Fruit fly (Drosophila melanogaster) whole organism, embryonic: Measurements from ENCODE around the gene CG3841.
A peak's percentile ranks its signal among the peaks of the same experiment; 100 is the strongest.

Experiments used
- Blimp-1 ChIP-seq: fragments of 200-800 bp; sonication (Bioruptor generic); optimal IDR thresholded peaks from 3 replicates; lab custom pipeline; 2018; ENCODE audit warnings: missing biosample characterization, missing genetic modification characterization, mild to moderate bottlenecking, moderate library complexity, missing genetic modification reagents
- BtbVII ChIP-seq: fragments of 200-800 bp; sonication (Bioruptor generic); optimal IDR thresholded peaks from 3 replicates; lab custom pipeline; 2017; ENCODE audit warnings: missing biosample characterization, mild to moderate bottlenecking, missing genetic modification characterization
- CG10209 ChIP-seq: fragments of 200-800 bp; sonication (Bioruptor generic); optimal IDR thresholded peaks from 3 replicates; lab custom pipeline; 2017; ENCODE audit warnings: missing biosample characterization, mild to moderate bottlenecking, missing genetic modification characterization, missing genetic modification reagents
- CG10267 ChIP-seq: fragments of 200-800 bp; sonication (Bioruptor generic); optimal IDR thresholded peaks from 2 replicates; lab custom pipeline; 2018; ENCODE audit warnings: missing biosample characterization, mild to moderate bottlenecking, missing genetic modification characterization, moderate library complexity
- CG10431 ChIP-seq: fragments of 200-800 bp; sonication (Bioruptor generic); optimal IDR thresholded peaks from 3 replicates; lab custom pipeline; 2018; ENCODE audit warnings: missing biosample characterization, mild to moderate bottlenecking, missing genetic modification characterization
- CG10979 ChIP-seq: fragments of 200-800 bp; sonication (Bioruptor generic); optimal IDR thresholded peaks from 2 replicates; lab custom pipeline; 2018; ENCODE audit warnings: missing biosample characterization, mild to moderate bottlenecking, missing genetic modification characterization, moderate library complexity
- CG11696 ChIP-seq: fragments of 200-800 bp; sonication (Bioruptor generic); IDR thresholded peaks from 2 replicates; pipeline ENCODE4 v1.3.6; 2022; ENCODE audit warnings: missing biosample characterization, missing genetic modification characterization
- CG12299 ChIP-seq: fragments of 200-800 bp; sonication (Bioruptor generic); optimal IDR thresholded peaks from 2 replicates; lab custom pipeline; 2018; ENCODE audit warnings: missing biosample characterization, mild to moderate bottlenecking, missing genetic modification characterization
- CG1233 ChIP-seq: fragments of 200-800 bp; sonication (Bioruptor generic); optimal IDR thresholded peaks from 4 replicates; lab custom pipeline; 2018; ENCODE audit warnings: missing biosample characterization, mild to moderate bottlenecking, missing genetic modification characterization
- CG13424 ChIP-seq: fragments of 200-800 bp; sonication (Bioruptor generic); optimal IDR thresholded peaks from 2 replicates; lab custom pipeline; 2019; ENCODE audit warnings: missing biosample characterization, mild to moderate bottlenecking, missing genetic modification characterization, moderate library complexity
- CG15514 ChIP-seq: fragments of 200-800 bp; sonication (Bioruptor generic); optimal IDR thresholded peaks from 3 replicates; lab custom pipeline; 2017; ENCODE audit warnings: missing biosample characterization, missing genetic modification characterization, mild to moderate bottlenecking, moderate library complexity, missing genetic modification reagents
- CG15696 ChIP-seq: fragments of 200-800 bp; sonication (Bioruptor generic); optimal IDR thresholded peaks from 2 replicates; lab custom pipeline; 2019; ENCODE audit warnings: missing biosample characterization, mild to moderate bottlenecking, missing genetic modification characterization, moderate library complexity
- CG17359 ChIP-seq: fragments of 200-800 bp; sonication (Bioruptor generic); optimal IDR thresholded peaks from 3 replicates; lab custom pipeline; 2018; ENCODE audit warnings: missing biosample characterization, mild to moderate bottlenecking, missing genetic modification characterization, moderate library complexity
- CG17361 ChIP-seq: fragments of 200-800 bp; sonication (Bioruptor generic); IDR thresholded peaks from 3 replicates; pipeline ENCODE4 v1.3.6; 2022; ENCODE audit warnings: missing biosample characterization, missing genetic modification characterization
- CG18262 ChIP-seq: fragments of 200-800 bp; optimal IDR thresholded peaks from 3 replicates; lab custom pipeline; 2019; ENCODE audit warnings: missing biosample characterization, mild to moderate bottlenecking, missing genetic modification characterization, moderate library complexity
- CG2120 ChIP-seq: fragments of 200-800 bp; sonication (Bioruptor generic); optimal IDR thresholded peaks from 3 replicates; lab custom pipeline; 2016; ENCODE audit warnings: missing biosample characterization, missing genetic modification characterization
- CG4360 ChIP-seq: fragments of 200-800 bp; sonication (Bioruptor generic); IDR thresholded peaks from 2 replicates; pipeline ENCODE4 v1.3.6; 2022; ENCODE audit warnings: missing biosample characterization, missing genetic modification characterization
- CG4404 ChIP-seq: fragments of 200-800 bp; sonication (Bioruptor generic); IDR thresholded peaks from 2 replicates; pipeline ENCODE4 v1.3.6; 2022; ENCODE audit warnings: missing biosample characterization, missing genetic modification characterization
- CG8290 ChIP-seq, 3 experiments: fragments of 200-800 bp; sonication (Bioruptor generic); optimal IDR thresholded peaks; 2 replicates each; lab custom pipeline; 2016 to 2019; ENCODE audit warnings: missing biosample characterization in 3 of 3, missing genetic modification characterization in 3 of 3, mild to moderate bottlenecking in 2 of 3, moderate library complexity in 1 of 3
- CG9817 ChIP-seq: fragments of 200-800 bp; sonication (Bioruptor generic); optimal IDR thresholded peaks from 2 replicates; lab custom pipeline; 2018; ENCODE audit warnings: missing biosample characterization, mild to moderate bottlenecking, missing genetic modification characterization, moderate library complexity
- D ChIP-seq, 2 experiments: fragments of 200-800 bp in 1 of 2; fragments of >200 bp in 1 of 2; sonication (Bioruptor generic) in 1 of 2; optimal IDR thresholded peaks; 2 replicates in 1 of 2; 3 replicates in 1 of 2; lab custom pipeline; 2017; ENCODE audit warnings: mild to moderate bottlenecking in 1 of 2, missing biosample characterization in 1 of 2, missing genetic modification characterization in 1 of 2, missing genetic modification reagents in 1 of 2
- Dbx ChIP-seq: fragments of 200-800 bp; sonication (Bioruptor generic); IDR thresholded peaks from 3 replicates; pipeline ENCODE4 v1.3.6; 2022; ENCODE audit warnings: missing biosample characterization, missing genetic modification characterization
- HLH3B ChIP-seq: fragments of 200-800 bp; sonication (Bioruptor generic); IDR thresholded peaks from 2 replicates; pipeline ENCODE4 v1.3.6; 2022; ENCODE audit warnings: missing biosample characterization, missing genetic modification characterization
- Oli ChIP-seq: fragments of 200-800 bp; sonication (Bioruptor generic); optimal IDR thresholded peaks from 2 replicates; lab custom pipeline; 2018; ENCODE audit warnings: missing biosample characterization, mild to moderate bottlenecking, missing genetic modification characterization, moderate library complexity
- Spps ChIP-seq: fragments of 200-800 bp; sonication (Bioruptor generic); optimal IDR thresholded peaks from 2 replicates; lab custom pipeline; 2018; ENCODE audit warnings: missing biosample characterization, mild to moderate bottlenecking, missing genetic modification characterization
- Sry-β ChIP-seq: fragments of 200-800 bp; sonication (Bioruptor generic); optimal IDR thresholded peaks from 2 replicates; lab custom pipeline; 2018; ENCODE audit warnings: missing biosample characterization, mild to moderate bottlenecking, missing genetic modification characterization, moderate library complexity
- chif ChIP-seq, 2 experiments: fragments of 200-800 bp; sonication (Bioruptor generic); optimal IDR thresholded peaks; 3 replicates each; lab custom pipeline; 2016; ENCODE audit warnings: missing biosample characterization in 2 of 2, missing genetic modification characterization in 2 of 2
- dmrt11E ChIP-seq: fragments of 200-800 bp; sonication (Bioruptor generic); optimal IDR thresholded peaks from 3 replicates; lab custom pipeline; 2018; ENCODE audit warnings: missing biosample characterization, mild to moderate bottlenecking, missing genetic modification characterization, moderate library complexity
- dmrt99B ChIP-seq: fragments of 200-800 bp; sonication (Bioruptor generic); optimal IDR thresholded peaks from 2 replicates; lab custom pipeline; 2018; ENCODE audit warnings: missing biosample characterization, mild to moderate bottlenecking, missing genetic modification characterization, moderate library complexity
- dpn ChIP-seq, 2 experiments: fragments of 200-800 bp; sonication (Bioruptor generic); optimal IDR thresholded peaks; 3 replicates each; lab custom pipeline; 2016; ENCODE audit warnings: missing biosample characterization in 2 of 2, missing genetic modification characterization in 2 of 2
- ems ChIP-seq: fragments of 200-800 bp; sonication (Bioruptor generic); optimal IDR thresholded peaks from 3 replicates; lab custom pipeline; 2016; ENCODE audit warnings: missing biosample characterization, missing genetic modification characterization
- fd96Cb ChIP-seq: fragments of 200-800 bp; sonication (Bioruptor generic); optimal IDR thresholded peaks from 2 replicates; lab custom pipeline; 2018; ENCODE audit warnings: missing biosample characterization, mild to moderate bottlenecking, missing genetic modification characterization, moderate library complexity
- ken ChIP-seq: fragments of 200-800 bp; sonication (Bioruptor generic); IDR thresholded peaks from 3 replicates; pipeline ENCODE4 v1.3.6; 2022; ENCODE audit warnings: missing biosample characterization, missing genetic modification characterization
- knrl ChIP-seq: fragments of 200-800 bp; sonication (Bioruptor generic); IDR thresholded peaks from 3 replicates; pipeline ENCODE4 v1.3.6; 2022; ENCODE audit warnings: missing biosample characterization, missing genetic modification characterization; ENCODE audit not compliant: partially characterized antibody
- mam ChIP-seq: fragments of 200-800 bp; sonication (Bioruptor generic); optimal IDR thresholded peaks from 3 replicates; lab custom pipeline; 2016; ENCODE audit warnings: missing biosample characterization, missing genetic modification characterization
- nau ChIP-seq: fragments of 200-800 bp; sonication (Bioruptor generic); optimal IDR thresholded peaks from 3 replicates; lab custom pipeline; 2017; ENCODE audit warnings: missing biosample characterization, mild to moderate bottlenecking, missing genetic modification characterization, missing genetic modification reagents
- nerfin-1 ChIP-seq: fragments of 200-800 bp; sonication (Bioruptor generic); optimal IDR thresholded peaks from 3 replicates; lab custom pipeline; 2019; ENCODE audit warnings: missing biosample characterization, mild to moderate bottlenecking, missing genetic modification characterization, moderate library complexity
- p53 ChIP-seq: fragments of 200-800 bp; sonication (Bioruptor generic); optimal IDR thresholded peaks from 2 replicates; lab custom pipeline; 2016; ENCODE audit warnings: missing biosample characterization, missing genetic modification characterization
- pb ChIP-seq: fragments of 200-800 bp; sonication (Bioruptor generic); optimal IDR thresholded peaks from 3 replicates; lab custom pipeline; 2016; ENCODE audit warnings: missing biosample characterization, missing genetic modification characterization
- pho ChIP-seq: fragments of 200-800 bp; sonication (Bioruptor generic); optimal IDR thresholded peaks from 2 replicates; lab custom pipeline; 2016; ENCODE audit warnings: missing biosample characterization, missing genetic modification characterization
- phol ChIP-seq: fragments of 200-800 bp; sonication (Bioruptor generic); optimal IDR thresholded peaks from 3 replicates; lab custom pipeline; 2018; ENCODE audit warnings: missing biosample characterization, mild to moderate bottlenecking, missing genetic modification characterization, moderate library complexity
- pum ChIP-seq: fragments of 200-800 bp; sonication (Bioruptor generic); optimal IDR thresholded peaks from 2 replicates; lab custom pipeline; 2016; ENCODE audit warnings: missing biosample characterization, missing genetic modification characterization
- so ChIP-seq: fragments of 200-800 bp; sonication (Bioruptor generic); IDR thresholded peaks from 3 replicates; pipeline ENCODE4 v1.3.6; 2022; ENCODE audit warnings: missing biosample characterization, missing genetic modification characterization
- sob ChIP-seq: fragments of 200-800 bp; sonication (Bioruptor generic); IDR thresholded peaks from 2 replicates; pipeline ENCODE4 v1.3.6; 2022; ENCODE audit warnings: missing biosample characterization, missing genetic modification characterization
- tna ChIP-seq: fragments of 200-800 bp; sonication (Bioruptor generic); IDR thresholded peaks from 2 replicates; pipeline ENCODE4 v1.3.6; 2022; ENCODE audit warnings: missing biosample characterization, missing genetic modification characterization; ENCODE audit not compliant: partially characterized antibody
- trem ChIP-seq: fragments of 200-800 bp; optimal IDR thresholded peaks from 3 replicates; lab custom pipeline; 2019; ENCODE audit warnings: missing biosample characterization, mild to moderate bottlenecking, missing genetic modification characterization, moderate library complexity
- twi ChIP-seq: fragments of 200-800 bp; optimal IDR thresholded peaks from 2 replicates; lab custom pipeline; 2019; ENCODE audit warnings: missing biosample characterization, mild to moderate bottlenecking, missing genetic modification characterization, moderate library complexity
- vvl ChIP-seq: fragments of 200-800 bp; sonication (Bioruptor generic); IDR thresholded peaks from 2 replicates; pipeline ENCODE4 v1.3.6; 2022; ENCODE audit warnings: missing biosample characterization, missing genetic modification characterization
- zf30C ChIP-seq: fragments of 200-800 bp; sonication (Bioruptor generic); optimal IDR thresholded peaks from 3 replicates; lab custom pipeline; 2018; ENCODE audit warnings: missing biosample characterization, mild to moderate bottlenecking, missing genetic modification characterization

CG3841 gene

dm6 chr2L:9585942-9586341 is 3.3 kb upstream of the CG3841 start:
- TF ChIP-seq CG2120 (GFP tag; lab: Kevin White, UChicago) (no peak), dpn (GFP tag; optimal IDR thresholded peaks at IDR 0.05; lab: Kevin White, UChicago) (no peak), BtbVII (GFP tag; lab: Kevin White, UChicago) (no peak), CG4404 (GFP tag; lab: Robert Waterston, UW) (peak; percentile 32; the same call in 1 of the 2 replicates), chif (GFP tag; optimal IDR thresholded peaks at IDR 0.05; lab: Kevin White, UChicago) (peak in 1 of 2 experiments; percentile 13), nau (GFP tag; lab: Kevin White, UChicago) (no peak), mam (GFP tag; lab: Kevin White, UChicago) (no peak), CG17359 (no peak), CG17361 (0 out of 3 replicates have a peak, but pooled peaks have one; percentile 48), sob (GFP tag; lab: Robert Waterston, UW) (no peak), CG8290 (GFP tag; optimal IDR thresholded peaks at IDR 0.05; lab: Kevin White, UChicago) (peak; percentile 1), CG8290 (tag; optimal IDR thresholded peaks at IDR 0.05; lab: Kevin White, UChicago) (no peak), ems (GFP tag; lab: Kevin White, UChicago) (no peak), twi (peak; percentile 10), CG10267 (tag; lab: Kevin White, UChicago) (peak; percentile 59), ken (GFP tag; lab: Robert Waterston, UW) (no peak), knrl (GFP tag; lab: Robert Waterston, UW) (no peak), Blimp-1 (GFP tag; lab: Kevin White, UChicago) (peak; percentile 61), CG18262 (tag; lab: Kevin White, UChicago) (peak; percentile 79), p53 (no peak), Spps (peak; percentile 49), CG10979 (tag; lab: Kevin White, UChicago) (peak; percentile 77), CG10431 (GFP tag; lab: Kevin White, UChicago) (no peak), pho (no peak), fd96Cb (peak; percentile 39), CG15696 (tag; lab: Kevin White, UChicago) (peak; percentile 64), D (optimal IDR thresholded peaks at IDR 0.05; lab: Kevin White, UChicago) (no peak), D (GFP tag; optimal IDR thresholded peaks at IDR 0.05; lab: Kevin White, UChicago) (peak; percentile 21), zf30C (GFP tag; lab: Kevin White, UChicago) (peak; percentile 35), so (GFP tag; lab: Robert Waterston, UW) (no peak), CG10209 (GFP tag; lab: Kevin White, UChicago) (peak; percentile 15), CG11696 (no peak), CG1233 (GFP tag; lab: Kevin White, UChicago) (no peak), Dbx (GFP tag; lab: Robert Waterston, UW) (no peak), CG15514 (no peak), Sry-β (no peak), pb (no peak), vvl (peak; percentile 74), dmrt99B (tag; lab: Kevin White, UChicago) (peak; percentile 32), phol (tag; lab: Kevin White, UChicago) (peak; percentile 55), CG9817 (tag; lab: Kevin White, UChicago) (no peak), CG13424 (tag; lab: Kevin White, UChicago) (peak; percentile 26), pum (GFP tag; lab: Kevin White, UChicago) (no peak), CG4360 (GFP tag; lab: Robert Waterston, UW) (no peak), Oli (tag; lab: Kevin White, UChicago) (no peak), HLH3B (no peak), nerfin-1 (tag; lab: Kevin White, UChicago) (peak; percentile 5), dmrt11E (tag; lab: Kevin White, UChicago) (peak; percentile 67), tna (GFP tag; lab: Robert Waterston, UW) (no peak), trem (tag; lab: Kevin White, UChicago) (peak; percentile 36), CG12299 (tag; lab: Kevin White, UChicago) (no peak)
